Fruit fly (Drosophila melanogaster) whole organism, pupa: Measurements from ENCODE around the gene CG42537.

Experiments
- CG10348 ChIP-seq: fragments of 200-800 bp; sonication (Bioruptor generic); IDR thresholded peaks from 2 replicates; pipeline ENCODE4 v1.3.6; 2022; ENCODE audit warnings: missing biosample characterization, missing genetic modification characterization
- CG4496 ChIP-seq: fragments of 200-800 bp; sonication (Bioruptor generic); IDR thresholded peaks from 3 replicates; pipeline ENCODE4 v1.3.6; 2022; ENCODE audit warnings: missing biosample characterization, missing genetic modification characterization
- CG9948 ChIP-seq: fragments of 200-800 bp; sonication (Bioruptor generic); optimal IDR thresholded peaks from 2 replicates; lab custom pipeline; 2018; ENCODE audit warnings: missing biosample characterization, mild to moderate bottlenecking, missing genetic modification characterization, moderate library complexity
- D1 ChIP-seq: fragments of 200-800 bp; sonication (Bioruptor generic); optimal IDR thresholded peaks from 2 replicates; lab custom pipeline; 2018; ENCODE audit warnings: missing biosample characterization, mild to moderate bottlenecking, missing genetic modification characterization, moderate library complexity
- EcR ChIP-seq: fragments of 200-800 bp; sonication (Bioruptor generic); optimal IDR thresholded peaks from 3 replicates; lab custom pipeline; 2019; ENCODE audit warnings: missing biosample characterization, missing genetic modification characterization, mild to moderate bottlenecking, moderate library complexity, missing genetic modification reagents
- Pif1B ChIP-seq: fragments of 200-800 bp; sonication (Bioruptor generic); optimal IDR thresholded peaks from 3 replicates; lab custom pipeline; 2016; ENCODE audit warnings: missing biosample characterization, missing genetic modification characterization
- fd96Ca ChIP-seq: fragments of 200-800 bp; sonication (Bioruptor generic); IDR thresholded peaks from 3 replicates; pipeline ENCODE4 v1.3.6; 2022; ENCODE audit warnings: missing biosample characterization, missing genetic modification characterization
- rn ChIP-seq: fragments of 200-800 bp; sonication (Bioruptor generic); IDR thresholded peaks from 2 replicates; pipeline ENCODE4 v1.3.6; 2022; ENCODE audit warnings: missing biosample characterization, missing genetic modification characterization

DNA sequence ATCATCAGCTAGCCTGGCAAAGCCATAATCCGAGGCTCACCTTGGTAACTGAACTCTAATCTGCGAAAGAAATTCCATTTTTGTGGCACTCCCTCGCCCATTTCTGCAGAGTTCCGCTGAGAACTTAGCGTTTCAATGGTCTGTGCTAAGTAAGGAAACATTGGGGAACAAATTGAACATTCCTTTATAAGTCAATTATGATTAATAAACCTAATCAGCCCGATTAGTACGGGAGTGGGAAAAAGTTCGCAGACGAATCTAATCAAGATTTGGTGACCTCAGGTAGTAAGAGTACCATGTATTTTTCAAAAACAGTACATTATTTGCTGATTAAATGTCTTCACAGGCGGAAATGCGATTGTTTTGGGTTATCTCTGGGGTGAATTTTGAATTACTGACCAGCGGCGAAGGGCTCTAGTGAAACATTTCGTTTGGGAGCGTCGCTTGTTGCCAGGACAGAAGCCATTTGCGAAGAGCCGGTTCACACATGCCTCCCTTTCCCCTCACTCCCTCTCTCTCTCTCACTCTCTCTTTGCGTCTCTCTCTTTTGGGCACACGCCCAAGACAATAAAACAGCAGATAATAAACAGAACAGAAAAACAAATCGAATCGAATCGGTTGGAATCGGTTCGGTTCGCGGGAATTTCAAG lies 25.1 kb downstream of the CG42537 start:
- peak; percentile 20 for TF ChIP-seq EcR (GFP tag; lab: Kevin White, UChicago)
- TF ChIP-seq CG10348 = no peak
- no peak for TF ChIP-seq CG9948 (tag; lab: Kevin White, UChicago)
- no peak for TF ChIP-seq fd96Ca (GFP tag; lab: Robert Waterston, UW)
- TF ChIP-seq D1 = no peak
- no peak for TF ChIP-seq rn (GFP tag; lab: Robert Waterston, UW)
- TF ChIP-seq Pif1B (GFP tag; lab: Kevin White, UChicago) = no peak
- 0 out of 3 replicates have a peak, but pooled peaks have one; percentile 23 for TF ChIP-seq CG4496 (GFP tag; lab: Robert Waterston, UW)
